Worm (Caenorhabditis elegans): ENCODE results near the gene C24H11.1.

C24H11.1 gene

ce11 chrIII:11774508-11775000, 12.9 kb upstream of the C24H11.1 start, which contains the start of gene immp-1:
immp-1 (plus strand) TSS chrIII:11774950.
- TF ChIP-seq ztf-29 (GFP tag; IDR thresholded peaks at IDR 0.05) (no peak), tab-1 (GFP tag; IDR thresholded peaks at IDR 0.05) (no peak), ztf-23 (GFP tag; IDR thresholded peaks at IDR 0.05) (no peak), T22C8.4 (GFP tag; IDR thresholded peaks at IDR 0.05) (no peak), ref-1 (GFP tag; conservative IDR thresholded peaks at IDR 0.05) (no peak), klf-2 (GFP tag; conservative IDR thresholded peaks at IDR 0.05) (no peak), flt-1 (GFP tag; IDR thresholded peaks at IDR 0.05) (no peak; the same call in 1 of the 2 replicates), med-1 (GFP tag; optimal IDR thresholded peaks at IDR 0.05; ENCODE audit: insufficient read depth) (no peak), cog-1 (tag; optimal IDR thresholded peaks at IDR 0.05) (no peak)

ce11 chrIII:11777321-11777720, 10.2 kb upstream of the C24H11.1 start, which contains the start of gene mdt-21:
mdt-21 (plus strand) TSS chrIII:11777621.
- TF ChIP-seq cog-1 (tag; optimal IDR thresholded peaks at IDR 0.05): no peak

- no peak for TF ChIP-seq flt-1 (GFP tag; IDR thresholded peaks at IDR 0.05)
- TF ChIP-seq ztf-29 (GFP tag; IDR thresholded peaks at IDR 0.05): no peak
- no peak for TF ChIP-seq med-1 (GFP tag; optimal IDR thresholded peaks at IDR 0.05; ENCODE audit: insufficient read depth)
- no peak for TF ChIP-seq ref-1 (GFP tag; conservative IDR thresholded peaks at IDR 0.05)
- TF ChIP-seq ztf-23 (GFP tag; IDR thresholded peaks at IDR 0.05): no peak
- TF ChIP-seq cog-1 (tag; optimal IDR thresholded peaks at IDR 0.05): no peak
- TF ChIP-seq tab-1 (GFP tag; IDR thresholded peaks at IDR 0.05): no peak
- no peak for TF ChIP-seq klf-2 (GFP tag; conservative IDR thresholded peaks at IDR 0.05)
- TF ChIP-seq T22C8.4 (GFP tag; IDR thresholded peaks at IDR 0.05): no peak
Observed at ce11 chrIII:11780183-11780664, 7.3 kb upstream of the C24H11.1 start, which contains the start of gene C24H11.5. C24H11.5 (plus strand) TSS chrIII:11780233.

- TF ChIP-seq T22C8.4 (GFP tag; IDR thresholded peaks at IDR 0.05) (no peak), tab-1 (GFP tag; IDR thresholded peaks at IDR 0.05) (no peak), ref-1 (GFP tag; conservative IDR thresholded peaks at IDR 0.05) (no peak), ztf-23 (GFP tag; IDR thresholded peaks at IDR 0.05) (no peak), flt-1 (GFP tag; IDR thresholded peaks at IDR 0.05) (no peak), klf-2 (GFP tag; conservative IDR thresholded peaks at IDR 0.05) (no peak), med-1 (GFP tag; optimal IDR thresholded peaks at IDR 0.05; ENCODE audit: insufficient read depth) (no peak)
Observed at ce11 chrIII:11781800-11782199, 5.7 kb upstream of the C24H11.1 start, which contains the start of gene srd-74. srd-74 (plus strand) TSS chrIII:11782100.

ce11 chrIII:11785961-11786360, 1.5 kb upstream of the C24H11.1 start, which contains the start of gene tbx-38:
tbx-38 (minus strand) TSS chrIII:11786061.
- TF ChIP-seq ztf-23 (GFP tag; IDR thresholded peaks at IDR 0.05): no peak
- no peak for TF ChIP-seq med-1 (GFP tag; optimal IDR thresholded peaks at IDR 0.05; ENCODE audit: insufficient read depth)
- no peak for TF ChIP-seq T22C8.4 (GFP tag; IDR thresholded peaks at IDR 0.05)
- TF ChIP-seq ztf-29 (GFP tag; IDR thresholded peaks at IDR 0.05): no peak
- no peak for TF ChIP-seq ref-1 (GFP tag; conservative IDR thresholded peaks at IDR 0.05)
- TF ChIP-seq klf-2 (GFP tag; conservative IDR thresholded peaks at IDR 0.05): no peak
- TF ChIP-seq cog-1 (tag; optimal IDR thresholded peaks at IDR 0.05): no peak
- TF ChIP-seq flt-1 (GFP tag; IDR thresholded peaks at IDR 0.05): no peak
- no peak for TF ChIP-seq tab-1 (GFP tag; IDR thresholded peaks at IDR 0.05)

- TF ChIP-seq klf-2 (GFP tag; conservative IDR thresholded peaks at IDR 0.05): no peak
- no peak for TF ChIP-seq tab-1 (GFP tag; IDR thresholded peaks at IDR 0.05)
- TF ChIP-seq T22C8.4 (GFP tag; IDR thresholded peaks at IDR 0.05): no peak
- no peak for TF ChIP-seq ref-1 (GFP tag; conservative IDR thresholded peaks at IDR 0.05)
- no peak for TF ChIP-seq ztf-29 (GFP tag; IDR thresholded peaks at IDR 0.05)
- no peak for TF ChIP-seq ztf-23 (GFP tag; IDR thresholded peaks at IDR 0.05)
- TF ChIP-seq med-1 (GFP tag; optimal IDR thresholded peaks at IDR 0.05; ENCODE audit: insufficient read depth): no peak
- TF ChIP-seq cog-1 (tag; optimal IDR thresholded peaks at IDR 0.05): no peak
- TF ChIP-seq flt-1 (GFP tag; IDR thresholded peaks at IDR 0.05): no peak
Observed at ce11 chrIII:11789480-11789879, 2.0 kb downstream of the C24H11.1 start.

ce11 chrIII:11792295-11793256, 5.1 kb downstream of the C24H11.1 start, which contains the start of gene C24H11.2:
C24H11.2 (minus strand) TSS chrIII:11792345.
- TF ChIP-seq tab-1 (GFP tag; IDR thresholded peaks at IDR 0.05) (peak; percentile 69; the same call in 1 of the 2 replicates), T22C8.4 (GFP tag; IDR thresholded peaks at IDR 0.05) (peak; percentile 35; the same call in 1 of the 2 replicates), flt-1 (GFP tag; IDR thresholded peaks at IDR 0.05) (peak; percentile 73), klf-2 (GFP tag; conservative IDR thresholded peaks at IDR 0.05) (peak; percentile 76), cog-1 (tag; optimal IDR thresholded peaks at IDR 0.05) (peak; percentile 4), ztf-23 (GFP tag; IDR thresholded peaks at IDR 0.05) (peak; percentile 71; the same call in 1 of the 2 replicates)

ce11 chrIII:11794389-11794788, 6.9 kb downstream of the C24H11.1 start:
- TF ChIP-seq flt-1 (GFP tag; IDR thresholded peaks at IDR 0.05) (no peak), tab-1 (GFP tag; IDR thresholded peaks at IDR 0.05) (no peak), ztf-29 (GFP tag; IDR thresholded peaks at IDR 0.05) (no peak), cog-1 (tag; optimal IDR thresholded peaks at IDR 0.05) (no peak), T22C8.4 (GFP tag; IDR thresholded peaks at IDR 0.05) (no peak)

- no peak for TF ChIP-seq ztf-29 (GFP tag; IDR thresholded peaks at IDR 0.05)
- no peak for TF ChIP-seq klf-2 (GFP tag; conservative IDR thresholded peaks at IDR 0.05)
- no peak for TF ChIP-seq ztf-23 (GFP tag; IDR thresholded peaks at IDR 0.05)
- TF ChIP-seq med-1 (GFP tag; optimal IDR thresholded peaks at IDR 0.05; ENCODE audit: insufficient read depth): no peak
- no peak for TF ChIP-seq cog-1 (tag; optimal IDR thresholded peaks at IDR 0.05)
- TF ChIP-seq ref-1 (GFP tag; conservative IDR thresholded peaks at IDR 0.05): no peak
- no peak for TF ChIP-seq tab-1 (GFP tag; IDR thresholded peaks at IDR 0.05)
- TF ChIP-seq T22C8.4 (GFP tag; IDR thresholded peaks at IDR 0.05): no peak
- no peak for TF ChIP-seq flt-1 (GFP tag; IDR thresholded peaks at IDR 0.05)
Observed at ce11 chrIII:11795448-11795847, 8.0 kb downstream of the C24H11.1 start, which contains the start of gene twk-39. twk-39 (plus strand) TSS chrIII:11795748.
